Worm (Caenorhabditis elegans): ENCODE data around the gene saeg-1.

DNA sequence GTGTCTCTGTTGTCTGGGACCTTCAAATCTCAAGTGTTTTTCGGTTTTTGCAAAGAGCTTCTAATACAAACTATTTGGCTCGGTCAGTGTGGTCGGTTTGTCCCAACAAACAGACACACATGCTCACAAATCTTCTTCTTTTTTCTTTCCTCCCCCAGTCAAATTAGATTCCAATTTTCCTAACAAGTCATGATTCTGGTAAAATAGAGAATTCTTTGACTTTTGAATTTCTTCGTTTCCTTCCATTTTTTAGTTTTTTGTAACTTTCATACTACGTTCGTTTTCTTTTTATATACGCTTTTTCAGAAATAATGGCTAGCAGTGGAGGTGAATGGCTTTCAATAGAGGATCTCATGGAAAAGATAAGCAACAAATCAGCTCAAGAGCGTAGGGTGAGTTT is 38.2 kb upstream of the saeg-1 start, which contains the start of gene F32D8.15:
- TF ChIP-seq F13H6.1 (tag; optimal IDR thresholded peaks at IDR 0.05), result no peak
- TF ChIP-seq hlh-15 (tag; optimal IDR thresholded peaks at IDR 0.05), result no peak
- TF ChIP-seq rnt-1 (tag; optimal IDR thresholded peaks at IDR 0.05), result no peak
- TF ChIP-seq ama-1 (optimal IDR thresholded peaks at IDR 0.05), result no peak
- no peak for TF ChIP-seq hlh-13 (GFP tag; optimal IDR thresholded peaks at IDR 0.05)
- TF ChIP-seq pros-1 (tag; optimal IDR thresholded peaks at IDR 0.05), result no peak
- TF ChIP-seq ceh-9 (tag; optimal IDR thresholded peaks at IDR 0.05), result no peak
- no peak for TF ChIP-seq nhr-11 (tag; optimal IDR thresholded peaks at IDR 0.05)
- TF ChIP-seq eyg-1 (tag; optimal IDR thresholded peaks at IDR 0.05), result no peak
- TF ChIP-seq sox-4 (tag; optimal IDR thresholded peaks at IDR 0.05), result no peak
- no peak for TF ChIP-seq dmd-4 (tag; optimal IDR thresholded peaks at IDR 0.05; ENCODE audit: borderline replicate concordance)
- TF ChIP-seq ets-4 (tag; optimal IDR thresholded peaks at IDR 0.05), result no peak
- TF ChIP-seq fax-1 (tag; optimal IDR thresholded peaks at IDR 0.05), result no peak
- TF ChIP-seq odd-2 (tag; optimal IDR thresholded peaks at IDR 0.05), result no peak

Measured in whole organism, late embryonic.